Fruit fly (Drosophila melanogaster) whole organism, prepupa: Measurements from ENCODE around the gene CG5157.

Source experiments
- CG11762 ChIP-seq: fragments of 200-800 bp; sonication (Bioruptor generic); optimal IDR thresholded peaks from 3 replicates; lab custom pipeline; 2016; ENCODE audit warnings: missing biosample characterization, missing genetic modification characterization; ENCODE audit not compliant: insufficient read depth
- Met ChIP-seq: fragments of 200-800 bp; sonication (Bioruptor generic); optimal IDR thresholded peaks from 3 replicates; lab custom pipeline; 2016; ENCODE audit warnings: missing biosample characterization, missing genetic modification characterization

DNA sequence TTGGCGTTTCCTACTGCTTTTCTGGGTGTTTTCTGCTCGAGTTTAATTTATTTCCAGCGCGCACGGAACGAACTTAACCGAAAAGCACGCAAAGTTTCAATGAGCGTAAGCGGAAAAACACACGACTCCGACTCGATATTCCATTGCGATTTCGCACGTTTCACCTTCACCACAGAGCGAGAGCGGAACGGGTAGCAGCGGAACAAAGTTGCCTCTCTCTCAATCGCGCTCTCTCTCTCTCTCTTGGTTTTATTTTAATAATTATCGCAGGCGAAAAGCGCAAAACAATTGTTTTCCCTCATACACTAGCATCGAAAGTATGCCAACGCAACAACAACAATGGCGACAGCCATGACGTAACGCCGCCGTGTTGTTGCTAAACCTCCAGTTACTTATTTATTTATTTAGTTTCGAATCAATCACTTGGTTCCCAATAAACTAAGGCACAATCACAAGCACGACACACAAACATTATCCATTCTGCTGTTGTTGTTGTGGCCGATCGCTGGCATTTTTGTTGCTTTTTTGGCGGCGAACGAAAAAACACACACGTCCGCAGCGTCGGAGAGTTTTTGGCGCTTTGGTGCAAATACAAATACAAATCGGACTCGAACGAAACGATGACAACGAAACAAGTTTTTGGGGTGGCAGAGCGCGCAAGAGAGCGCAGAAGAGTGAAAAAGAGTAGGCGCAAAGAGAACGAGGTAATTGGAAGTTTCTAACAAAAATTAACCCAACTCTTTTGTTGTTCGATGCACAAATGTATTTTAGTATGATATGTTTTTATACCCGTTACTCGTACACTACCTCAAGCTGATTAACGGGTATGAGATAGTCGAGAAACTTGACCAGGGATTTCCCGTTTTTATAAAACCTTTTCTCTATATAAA lies 26.7 kb upstream of the CG5157 start, which contains the start of gene CG5151:
- TF ChIP-seq Met (GFP tag; lab: Kevin White, UChicago) (no peak), CG11762 (GFP tag; lab: Kevin White, UChicago) (no peak)
